Fruit fly (Drosophila melanogaster): ENCODE results near the gene ro.

The ro gene

DNA sequence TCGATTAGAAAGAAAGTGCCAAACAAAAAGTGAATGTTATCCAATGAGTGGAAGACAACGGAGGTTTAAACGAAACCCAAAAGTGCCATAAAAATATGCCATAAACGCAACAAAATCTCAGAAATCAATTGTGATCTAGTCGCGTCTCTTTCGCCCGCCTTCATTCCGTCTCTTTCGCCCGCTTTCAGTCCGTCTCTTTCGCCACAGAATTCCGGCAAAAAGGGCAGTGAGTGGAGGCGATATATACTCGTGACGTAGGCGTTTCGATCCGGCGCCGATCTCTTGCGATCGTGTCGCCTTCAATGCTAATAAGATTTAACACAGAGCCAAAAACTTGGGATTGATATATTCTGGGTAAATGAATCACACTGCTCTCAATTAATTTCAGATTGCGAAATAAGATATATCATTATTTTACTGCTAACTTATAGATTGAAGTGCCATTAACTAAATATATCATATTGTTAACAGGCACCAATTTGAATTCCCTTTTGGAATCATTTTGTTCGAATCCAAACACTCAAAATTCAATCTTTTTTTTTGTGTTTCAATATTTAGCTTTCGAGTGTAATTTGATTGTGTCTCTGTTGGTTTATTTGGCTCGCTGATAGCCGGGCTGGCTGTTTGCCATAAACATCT is 7.2 kb upstream of the ro start (continued):
- TF ChIP-seq Hmx (GFP tag; optimal IDR thresholded peaks at IDR 0.05) (no peak), E2f2 (GFP tag; IDR thresholded peaks at IDR 0.05) (0 out of 2 replicates have a peak, but pooled peaks have one; percentile 21), dysf (GFP tag; IDR thresholded peaks at IDR 0.05) (peak; percentile 78), zfh2 (GFP tag; optimal IDR thresholded peaks at IDR 0.05) (no peak), fd96Cb (tag; optimal IDR thresholded peaks at IDR 0.05) (peak; percentile 49), sc (optimal IDR thresholded peaks at IDR 0.05) (no peak), sc (GFP tag; optimal IDR thresholded peaks at IDR 0.05) (peak; percentile 12), CG9932 (GFP tag; IDR thresholded peaks at IDR 0.05) (peak; percentile 52), Dfd (GFP tag; optimal IDR thresholded peaks at IDR 0.05) (no peak), CG17912 (GFP tag; optimal IDR thresholded peaks at IDR 0.05) (no peak), peb (GFP tag; IDR thresholded peaks at IDR 0.05) (no peak), Sin3A (optimal IDR thresholded peaks at IDR 0.05) (no peak), Atf6 (GFP tag; IDR thresholded peaks at IDR 0.05) (peak; percentile 53; the same call in 1 of the 2 replicates), nerfin-1 (tag; optimal IDR thresholded peaks at IDR 0.05) (no peak), chn (GFP tag; optimal IDR thresholded peaks at IDR 0.05) (no peak), aop (GFP tag; IDR thresholded peaks at IDR 0.05) (no peak), ftz-f1 (GFP tag; optimal IDR thresholded peaks at IDR 0.05) (no peak), gsb (GFP tag; IDR thresholded peaks at IDR 0.05) (no peak), BEAF-32 (GFP tag; optimal IDR thresholded peaks at IDR 0.05) (no peak), NfI (GFP tag; optimal IDR thresholded peaks at IDR 0.05) (peak; percentile 58), Ada2b (GFP tag; IDR thresholded peaks at IDR 0.05) (no peak), CG12942 (GFP tag; optimal IDR thresholded peaks at IDR 0.05) (peak; percentile 18), ttk (GFP tag; IDR thresholded peaks at IDR 0.05) (no peak), CG11398 (GFP tag; optimal IDR thresholded peaks at IDR 0.05) (no peak), CG34224 (GFP tag; IDR thresholded peaks at IDR 0.05; ENCODE audit: partially characterized antibody) (no peak), CG33557 (GFP tag; optimal IDR thresholded peaks at IDR 0.05) (no peak), stwl (tag; optimal IDR thresholded peaks at IDR 0.05) (no peak), hbn (GFP tag; IDR thresholded peaks at IDR 0.05; ENCODE audit: partially characterized antibody) (no peak), scrt (GFP tag; optimal IDR thresholded peaks at IDR 0.05) (peak; percentile 19), CG18011 (GFP tag; optimal IDR thresholded peaks at IDR 0.05) (no peak), bigmax (GFP tag; optimal IDR thresholded peaks at IDR 0.05) (no peak), CG2875 (GFP tag; optimal IDR thresholded peaks at IDR 0.05) (peak; percentile 23), tin (GFP tag; optimal IDR thresholded peaks at IDR 0.05) (no peak), CG2202 (tag; optimal IDR thresholded peaks at IDR 0.05) (no peak), dimm (GFP tag; IDR thresholded peaks at IDR 0.05) (no peak), Bdp1 (GFP tag; optimal IDR thresholded peaks at IDR 0.05) (no peak), shn (GFP tag; optimal IDR thresholded peaks at IDR 0.05) (no peak), CG43689 (GFP tag; IDR thresholded peaks at IDR 0.05) (no peak), gce (GFP tag; IDR thresholded peaks at IDR 0.05) (no peak), CG4282 (GFP tag; optimal IDR thresholded peaks at IDR 0.05) (no peak), HLH54F (GFP tag; optimal IDR thresholded peaks at IDR 0.05) (no peak), eve (GFP tag; optimal IDR thresholded peaks at IDR 0.05) (peak in 1 of 2 experiments; percentile 65), seq (GFP tag; IDR thresholded peaks at IDR 0.05) (no peak), CG6683 (GFP tag; optimal IDR thresholded peaks at IDR 0.05) (no peak), C15 (GFP tag; IDR thresholded peaks at IDR 0.05) (no peak), Oaz (GFP tag; IDR thresholded peaks at IDR 0.05) (peak; percentile 30; the same call in 1 of the 2 replicates), CG11723 (GFP tag; optimal IDR thresholded peaks at IDR 0.05) (no peak), CG4707 (GFP tag; optimal IDR thresholded peaks at IDR 0.05) (no peak), Fer3 (tag; optimal IDR thresholded peaks at IDR 0.05) (peak; percentile 5), ap (GFP tag; IDR thresholded peaks at IDR 0.05) (no peak), unpg (GFP tag; optimal IDR thresholded peaks at IDR 0.05) (peak; percentile 67), CG8089 (GFP tag; optimal IDR thresholded peaks at IDR 0.05) (no peak)

Data from whole organism, embryonic.